Worm (Caenorhabditis elegans) whole organism, L2 larva: ENCODE measurements around the gene W01C9.2.

Source experiments
- F13H6.1 ChIP-seq: sonication (generic microtip); optimal IDR thresholded peaks from 2 replicates; lab custom pipeline; 2016; ENCODE audit warnings: missing genetic modification characterization, missing compliant biosample characterization
- aly-2 ChIP-seq: fragments of 150-350 bp; optimal IDR thresholded peaks from 2 replicates; lab custom pipeline; 2014; ENCODE audit warnings: missing biosample characterization, missing genetic modification characterization
- crh-2 ChIP-seq: sonication (generic microtip); optimal IDR thresholded peaks from 2 replicates; lab custom pipeline; 2017; ENCODE audit warnings: missing biosample characterization, missing genetic modification characterization
- nhr-11 ChIP-seq: fragments of 150-350 bp; optimal IDR thresholded peaks from 2 replicates; lab custom pipeline; 2014; ENCODE audit warnings: missing biosample characterization, missing genetic modification characterization
- nhr-25 ChIP-seq: fragments of 150-350 bp; sonication (generic microtip); optimal IDR thresholded peaks from 3 replicates; lab custom pipeline; 2014; ENCODE audit warnings: missing biosample characterization, missing genetic modification characterization
- peb-1 ChIP-seq: fragments of 150-350 bp; optimal IDR thresholded peaks from 2 replicates; lab custom pipeline; 2014; ENCODE audit warnings: missing biosample characterization, missing genetic modification characterization
- skn-1 ChIP-seq: sonication (generic microtip); optimal IDR thresholded peaks from 2 replicates; lab custom pipeline; 2017; ENCODE audit warnings: missing biosample characterization, missing genetic modification characterization
- snpc-4 ChIP-seq: fragments of 150-350 bp; optimal IDR thresholded peaks from 2 replicates; lab custom pipeline; 2014; ENCODE audit warnings: missing biosample characterization, missing genetic modification characterization
- unc-62 ChIP-seq: fragments of 150-350 bp; optimal IDR thresholded peaks from 2 replicates; lab custom pipeline; 2014; ENCODE audit warnings: missing biosample characterization, missing genetic modification reagents, missing genetic modification characterization

DNA sequence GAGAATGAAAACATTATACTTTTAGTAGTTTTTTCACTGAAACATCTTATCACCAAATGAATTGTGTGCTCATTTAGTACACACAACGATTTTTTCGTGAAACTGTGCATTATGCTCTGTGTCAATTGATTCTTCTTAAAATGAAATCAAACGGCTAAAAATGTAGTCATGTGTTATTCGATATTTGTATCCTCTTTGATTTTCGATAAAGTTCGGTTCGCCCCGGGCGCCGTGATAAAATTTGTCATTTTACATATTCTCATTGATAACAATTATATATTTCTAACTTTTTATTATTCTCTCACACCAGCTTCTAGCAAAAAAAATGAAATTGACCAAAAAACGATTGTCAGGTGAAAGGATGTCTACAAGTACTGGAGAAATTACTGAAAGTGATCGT lies 21.4 kb upstream of the W01C9.2 start, which contains the start of gene ctg-2:
- TF ChIP-seq snpc-4 (tag; lab: Kevin White, UChicago), result no peak
- no peak for TF ChIP-seq aly-2 (tag; lab: Kevin White, UChicago)
- peak; percentile 2 for TF ChIP-seq crh-2 (tag; lab: Kevin White, UChicago)
- TF ChIP-seq skn-1 (tag; lab: Kevin White, UChicago), result no peak
- TF ChIP-seq F13H6.1 (tag; lab: Kevin White, UChicago), result no peak
- no peak for TF ChIP-seq unc-62 (GFP tag; lab: Kevin White, UChicago)
- no peak for TF ChIP-seq peb-1 (tag; lab: Kevin White, UChicago)
- no peak for TF ChIP-seq nhr-11 (tag; lab: Kevin White, UChicago)
- TF ChIP-seq nhr-25 (tag; lab: Kevin White, UChicago), result no peak
